Worm (Caenorhabditis elegans): Measurements from ENCODE around the gene T24C2.5.

The T24C2.5 gene

ce11 chrX:14557936-14558554 lies 23.8 kb downstream of the T24C2.5 start, which contains the start of gene nhr-3:
nhr-3 (plus strand) TSS chrX:14558504.
- TF ChIP-seq ceh-9 (tag; optimal IDR thresholded peaks at IDR 0.05) = no peak
- TF ChIP-seq nhr-11 (tag; optimal IDR thresholded peaks at IDR 0.05) = no peak
- TF ChIP-seq ceh-18 (tag; optimal IDR thresholded peaks at IDR 0.05) = no peak
- TF ChIP-seq syd-9 (tag; optimal IDR thresholded peaks at IDR 0.05) = no peak
- no peak for TF ChIP-seq ref-2 (tag; optimal IDR thresholded peaks at IDR 0.05)
- TF ChIP-seq tbx-7 (tag; optimal IDR thresholded peaks at IDR 0.05) = no peak
- no peak for TF ChIP-seq K02D7.2 (tag; optimal IDR thresholded peaks at IDR 0.05)
- no peak for TF ChIP-seq ttx-3 (tag; optimal IDR thresholded peaks at IDR 0.05)
- TF ChIP-seq C08G9.2 (tag; optimal IDR thresholded peaks at IDR 0.05) = no peak

DNA sequence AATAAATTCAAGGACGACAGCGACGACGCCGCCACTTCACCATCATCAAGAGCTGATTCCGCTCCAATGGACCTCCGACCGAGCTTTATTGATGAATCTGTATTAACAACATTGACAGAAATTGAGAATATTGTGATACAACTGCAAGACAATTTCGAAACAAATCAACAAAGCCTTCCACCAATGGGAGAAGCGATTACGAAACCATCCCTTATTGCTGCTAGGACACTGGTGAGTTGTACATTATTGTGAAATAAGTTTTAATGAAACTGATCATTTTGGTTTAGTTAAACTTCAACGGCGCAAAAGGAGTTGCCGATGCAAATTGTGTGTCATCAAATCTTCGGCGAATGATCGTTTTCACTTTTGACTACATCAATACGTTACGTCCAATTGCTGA lies 24.9 kb downstream of the T24C2.5 start:
- TF ChIP-seq nfya-1 (tag; optimal IDR thresholded peaks at IDR 0.05) (peak; percentile 4), unc-42 (tag; optimal IDR thresholded peaks at IDR 0.05) (no peak)

ce11 chrX:14559519-14560296 lies 25.5 kb downstream of the T24C2.5 start:
- TF ChIP-seq ceh-14 (tag; optimal IDR thresholded peaks at IDR 0.05) (no peak), che-1 (tag; optimal IDR thresholded peaks at IDR 0.05) (no peak), unc-3 (GFP tag; conservative IDR thresholded peaks at IDR 0.05) (no peak), unc-3 (tag; optimal IDR thresholded peaks at IDR 0.05) (peak; percentile 49), unc-42 (tag; optimal IDR thresholded peaks at IDR 0.05) (peak; percentile 75)

DNA sequence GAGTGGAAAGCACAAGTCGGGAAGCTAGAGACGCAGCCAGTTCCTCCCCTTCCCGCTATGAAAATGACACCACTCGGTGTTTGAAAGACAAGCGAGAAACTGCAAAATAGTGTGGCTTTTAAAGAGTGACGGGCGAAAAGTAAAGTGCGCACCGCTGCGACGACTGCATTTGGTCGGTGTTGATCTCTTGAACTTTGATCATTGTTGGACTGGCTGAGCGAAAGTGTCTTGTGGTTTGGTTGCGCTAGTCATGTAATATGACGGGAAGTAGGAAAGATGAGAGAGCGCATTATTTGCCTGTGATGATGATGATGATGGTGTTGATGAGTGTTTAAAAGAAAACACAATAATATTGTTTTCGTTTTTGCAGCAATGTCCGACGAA lies 26.1 kb downstream of the T24C2.5 start:
- TF ChIP-seq nhr-232 (tag; optimal IDR thresholded peaks at IDR 0.05) (no peak), ref-2 (tag; optimal IDR thresholded peaks at IDR 0.05) (peak; percentile 86), hlh-13 (GFP tag; optimal IDR thresholded peaks at IDR 0.05) (no peak), ceh-45 (GFP tag; IDR thresholded peaks at IDR 0.05) (no peak), unc-55 (GFP tag; optimal IDR thresholded peaks at IDR 0.05) (peak; percentile 88), ceh-9 (tag; optimal IDR thresholded peaks at IDR 0.05) (no peak), sdc-2 (tag; optimal IDR thresholded peaks at IDR 0.05) (peak; percentile 61), sox-2 (GFP tag; IDR thresholded peaks at IDR 0.05) (no peak), lin-11 (tag; optimal IDR thresholded peaks at IDR 0.05) (no peak), K09A11.1 (tag; optimal IDR thresholded peaks at IDR 0.05; ENCODE audit: insufficient read depth) (peak; percentile 53), pqm-1 (tag; optimal IDR thresholded peaks at IDR 0.05) (peak; percentile 60), ceh-18 (tag; optimal IDR thresholded peaks at IDR 0.05) (peak; percentile 95), ets-4 (tag; optimal IDR thresholded peaks at IDR 0.05) (peak; percentile 90), T23F11.4 (GFP tag; optimal IDR thresholded peaks at IDR 0.05) (peak; percentile 42), lim-6 (tag; optimal IDR thresholded peaks at IDR 0.05) (no peak), pros-1 (tag; optimal IDR thresholded peaks at IDR 0.05) (peak; percentile 75), odd-2 (tag; optimal IDR thresholded peaks at IDR 0.05) (no peak), fkh-10 (GFP tag; optimal IDR thresholded peaks at IDR 0.05) (no peak), pha-2 (tag; optimal IDR thresholded peaks at IDR 0.05) (peak; percentile 62), sox-4 (tag; optimal IDR thresholded peaks at IDR 0.05) (no peak), ama-1 (optimal IDR thresholded peaks at IDR 0.05) (no peak), nfya-1 (tag; optimal IDR thresholded peaks at IDR 0.05) (peak; percentile 86), ahr-1 (tag; optimal IDR thresholded peaks at IDR 0.05) (no peak), dmd-4 (tag; optimal IDR thresholded peaks at IDR 0.05; ENCODE audit: borderline replicate concordance) (peak; percentile 53), ceh-19 (GFP tag; optimal IDR thresholded peaks at IDR 0.05) (peak; percentile 66), ceh-6 (GFP tag; optimal IDR thresholded peaks at IDR 0.05) (no peak), ceh-48 (tag; optimal IDR thresholded peaks at IDR 0.05) (no peak), ceh-22 (tag; optimal IDR thresholded peaks at IDR 0.05) (no peak), tbx-7 (tag; optimal IDR thresholded peaks at IDR 0.05) (no peak), Y22D7AL.16 (tag; optimal IDR thresholded peaks at IDR 0.05) (no peak), ttx-3 (tag; optimal IDR thresholded peaks at IDR 0.05) (no peak), ztf-16 (tag; optimal IDR thresholded peaks at IDR 0.05) (peak; percentile 58), fax-1 (tag; optimal IDR thresholded peaks at IDR 0.05) (no peak), F13H6.1 (tag; optimal IDR thresholded peaks at IDR 0.05) (peak; percentile 95), hlh-8 (tag; optimal IDR thresholded peaks at IDR 0.05) (no peak), hlh-15 (tag; optimal IDR thresholded peaks at IDR 0.05) (no peak)
